Worm (Caenorhabditis elegans) whole organism, L4 larva: ENCODE measurements around the gene leo-1.

Experiments used
- D1046.2 ChIP-seq: fragments of 200-800 bp; sonication (Bioruptor generic); IDR thresholded peaks from 2 replicates; pipeline ENCODE4 v1.3.6; 2022; ENCODE audit warnings: missing genetic modification characterization, missing compliant biosample characterization
- F26F4.8 ChIP-seq: fragments of 200-800 bp; sonication (Bioruptor generic); conservative IDR thresholded peaks from 2 replicates; pipeline ENCODE4 v1.3.6; 2022; ENCODE audit warnings: missing genetic modification characterization, missing compliant biosample characterization
- R02D3.7 ChIP-seq: fragments of 150-350 bp; sonication (generic microtip); optimal IDR thresholded peaks from 3 replicates; lab custom pipeline; 2014; ENCODE audit warnings: missing biosample characterization, missing genetic modification characterization
- Y105C5A.15 ChIP-seq: fragments of 200-800 bp; sonication (Bioruptor generic); IDR thresholded peaks from 2 replicates; pipeline ENCODE4 v1.3.6; 2022; ENCODE audit warnings: missing genetic modification characterization, missing compliant biosample characterization
- ZK546.5 ChIP-seq, 2 experiments: sonication (generic microtip); optimal IDR thresholded peaks; 2 replicates each; lab custom pipeline; 2017; ENCODE audit warnings: missing biosample characterization in 2 of 2, missing genetic modification characterization in 2 of 2
- aly-2 ChIP-seq: sonication (generic microtip); optimal IDR thresholded peaks from 2 replicates; lab custom pipeline; 2018; ENCODE audit warnings: missing biosample characterization, missing genetic modification characterization
- ceh-28 ChIP-seq: fragments of 150-350 bp; optimal IDR thresholded peaks from 2 replicates; lab custom pipeline; 2014; ENCODE audit warnings: missing biosample characterization, missing genetic modification reagents, missing genetic modification characterization
- daf-16 ChIP-seq, 3 experiments: sonication (generic microtip); optimal IDR thresholded peaks; 2 replicates each; lab custom pipeline; 2016 to 2017; ENCODE audit warnings: missing genetic modification characterization in 3 of 3, missing genetic modification reagents in 3 of 3, mild to moderate bottlenecking in 2 of 3, missing compliant biosample characterization in 2 of 3, missing biosample characterization in 1 of 3, moderate library complexity in 1 of 3
- dmd-9 ChIP-seq: fragments of 200-800 bp; sonication (Bioruptor generic); IDR thresholded peaks from 2 replicates; pipeline ENCODE4 v1.3.6; 2022; ENCODE audit warnings: missing genetic modification reagents, missing genetic modification characterization, missing compliant biosample characterization
- dpl-1 ChIP-seq: fragments of 150-350 bp; optimal IDR thresholded peaks from 2 replicates; lab custom pipeline; 2014; ENCODE audit warnings: missing biosample characterization, missing genetic modification reagents, missing genetic modification characterization
- duxl-1 ChIP-seq: sonication (generic microtip); optimal IDR thresholded peaks from 2 replicates; lab custom pipeline; 2016; ENCODE audit warnings: mild to moderate bottlenecking, missing genetic modification characterization, moderate library complexity, missing compliant biosample characterization; ENCODE audit not compliant: poor library complexity
- dve-1 ChIP-seq: sonication (generic microtip); optimal IDR thresholded peaks from 2 replicates; lab custom pipeline; 2017; ENCODE audit warnings: antibody characterized with exemption, mild to moderate bottlenecking, missing genetic modification characterization, missing compliant biosample characterization; ENCODE audit not compliant: insufficient read depth
- egl-27 ChIP-seq: sonication (generic microtip); optimal IDR thresholded peaks from 3 replicates; lab custom pipeline; 2017; ENCODE audit warnings: missing biosample characterization, missing genetic modification reagents, missing genetic modification characterization
- egl-43 ChIP-seq: fragments of 200-800 bp; sonication (Bioruptor generic); IDR thresholded peaks from 2 replicates; pipeline ENCODE4 v1.3.6; 2022; ENCODE audit warnings: missing genetic modification reagents, missing genetic modification characterization, missing compliant biosample characterization
- fos-1 ChIP-seq: fragments of 150-350 bp; optimal IDR thresholded peaks from 2 replicates; lab custom pipeline; 2014; ENCODE audit warnings: missing biosample characterization, missing genetic modification characterization
- gei-8 ChIP-seq: fragments of 200-800 bp; sonication (Bioruptor generic); optimal IDR thresholded peaks from 2 replicates; lab custom pipeline; 2018; ENCODE audit warnings: mild to moderate bottlenecking, missing genetic modification characterization, missing compliant biosample characterization
- hif-1 ChIP-seq, 2 experiments: sonication (generic microtip); optimal IDR thresholded peaks; 2 replicates each; lab custom pipeline; 2016 to 2017; ENCODE audit warnings: missing compliant biosample characterization in 2 of 2, missing genetic modification characterization in 2 of 2, missing genetic modification reagents in 2 of 2, missing genotype in 2 of 2, mild to moderate bottlenecking in 1 of 2
- hlh-11 ChIP-seq: fragments of 200-800 bp; sonication (Bioruptor generic); optimal IDR thresholded peaks from 2 replicates; lab custom pipeline; 2018; ENCODE audit warnings: mild to moderate bottlenecking, missing genetic modification characterization, missing compliant biosample characterization
- hlh-30 ChIP-seq: sonication (generic microtip); optimal IDR thresholded peaks from 2 replicates; lab custom pipeline; 2017; ENCODE audit warnings: antibody characterized with exemption, mild to moderate bottlenecking, missing genetic modification characterization, missing compliant biosample characterization; ENCODE audit not compliant: insufficient read depth
- jun-1 ChIP-seq: fragments of 150-350 bp; optimal IDR thresholded peaks from 2 replicates; lab custom pipeline; 2014; ENCODE audit warnings: missing biosample characterization, missing genetic modification reagents, missing genetic modification characterization
- lim-7 ChIP-seq: fragments of 200-800 bp; sonication (Bioruptor generic); IDR thresholded peaks from 2 replicates; pipeline ENCODE4 v1.3.6; 2022; ENCODE audit warnings: missing genetic modification characterization, missing compliant biosample characterization
- mep-1 ChIP-seq: fragments of 150-350 bp; sonication (generic microtip); optimal IDR thresholded peaks from 3 replicates; lab custom pipeline; 2014; ENCODE audit warnings: missing biosample characterization, missing genetic modification characterization
- mxl-3 ChIP-seq: fragments of 200-800 bp; sonication (Bioruptor generic); optimal IDR thresholded peaks from 2 replicates; lab custom pipeline; 2018; ENCODE audit warnings: mild to moderate bottlenecking, missing genetic modification characterization, missing compliant biosample characterization
- nhr-28 ChIP-seq: fragments of 150-350 bp; optimal IDR thresholded peaks from 2 replicates; lab custom pipeline; 2014; ENCODE audit warnings: missing biosample characterization, missing genetic modification characterization
- nhr-77 ChIP-seq: fragments of 150-350 bp; optimal IDR thresholded peaks from 2 replicates; lab custom pipeline; 2014; ENCODE audit warnings: missing biosample characterization, missing genetic modification characterization
- pha-4 ChIP-seq, 2 experiments: fragments of 150-350 bp in 1 of 2; fragments of 200-800 bp in 1 of 2; sonication (Bioruptor generic) in 1 of 2; IDR thresholded peaks in 1 of 2; optimal IDR thresholded peaks in 1 of 2; 2 replicates each; pipeline versions ENCODE4 v1.3.6 to Lab custom; 2014 to 2022; ENCODE audit warnings: missing genetic modification characterization in 2 of 2, missing genetic modification reagents in 2 of 2, missing biosample characterization in 1 of 2, missing compliant biosample characterization in 1 of 2
- php-3 ChIP-seq: fragments of 200-800 bp; sonication (Bioruptor generic); IDR thresholded peaks from 2 replicates; pipeline ENCODE4 v1.3.6; 2022; ENCODE audit warnings: missing genetic modification reagents, missing genetic modification characterization, missing compliant biosample characterization
- rbr-2 ChIP-seq: sonication (generic microtip); optimal IDR thresholded peaks from 2 replicates; lab custom pipeline; 2016; ENCODE audit warnings: missing genotype, missing genetic modification characterization, missing compliant biosample characterization
- saeg-2 ChIP-seq: fragments of 200-800 bp; sonication (Bioruptor generic); IDR thresholded peaks from 2 replicates; pipeline ENCODE4 v1.3.6; 2022; ENCODE audit warnings: missing genetic modification reagents, missing genetic modification characterization, missing compliant biosample characterization
- snpc-1.2 ChIP-seq: fragments of 200-800 bp; sonication (Bioruptor generic); IDR thresholded peaks from 2 replicates; pipeline ENCODE4 v1.3.6; 2022; ENCODE audit warnings: missing genetic modification reagents, missing genetic modification characterization, missing compliant biosample characterization
- unc-130 ChIP-seq: sonication (generic microtip); optimal IDR thresholded peaks from 2 replicates; lab custom pipeline; 2016; ENCODE audit warnings: missing genetic modification reagents, missing genetic modification characterization, missing compliant biosample characterization
- unc-39 ChIP-seq: sonication (generic microtip); optimal IDR thresholded peaks from 2 replicates; lab custom pipeline; 2017; ENCODE audit warnings: missing biosample characterization, missing genetic modification characterization
- unc-62 ChIP-seq, 3 experiments: fragments of 150-350 bp in 1 of 3; sonication (generic microtip); optimal IDR thresholded peaks in 2 of 3; peaks in 1 of 3; 1 replicate in 1 of 3; 2 replicates in 2 of 3; lab custom pipeline; 2014 to 2017; ENCODE audit warnings: missing biosample characterization in 3 of 3, missing genetic modification characterization in 3 of 3, missing genetic modification reagents in 3 of 3, missing genotype in 1 of 3
- zfp-2 ChIP-seq: sonication (generic microtip); optimal IDR thresholded peaks from 2 replicates; lab custom pipeline; 2016; ENCODE audit warnings: mild to moderate bottlenecking, missing genetic modification characterization, missing compliant biosample characterization

Gene leo-1

DNA sequence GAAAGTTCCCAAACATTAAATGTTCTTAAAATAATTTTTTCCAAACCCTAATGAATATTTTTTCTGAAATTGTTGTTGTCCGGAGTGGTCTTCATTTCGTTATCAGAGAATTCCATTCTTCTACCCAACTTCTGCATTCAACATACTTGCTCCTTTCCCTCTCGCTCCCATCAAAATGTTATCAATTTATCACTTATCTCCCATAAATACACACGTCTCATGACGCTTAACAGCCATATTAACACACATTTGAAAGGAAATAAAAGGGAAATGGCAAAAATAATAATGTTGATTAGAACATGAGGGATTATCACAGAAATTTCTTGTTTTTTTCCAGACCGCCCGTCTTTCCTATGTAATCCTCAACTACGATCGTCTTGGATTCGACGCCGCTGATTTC is 40.2 kb downstream of the leo-1 start (continued):
- TF ChIP-seq saeg-2 (GFP tag; lab: Robert Waterston, UW) (no peak), snpc-1.2 (GFP tag; lab: Robert Waterston, UW) (no peak), hlh-11 (tag; lab: Kevin White, UChicago) (peak; percentile 82), zfp-2 (tag; lab: Kevin White, UChicago) (no peak), aly-2 (tag; lab: Kevin White, UChicago) (no peak), rbr-2 (tag; lab: Kevin White, UChicago) (no peak), ZK546.5 (tag; optimal IDR thresholded peaks at IDR 0.05; lab: Kevin White, UChicago) (no peak), Y105C5A.15 (GFP tag; lab: Robert Waterston, UW) (no peak), gei-8 (no peak), unc-39 (tag; lab: Kevin White, UChicago) (no peak), unc-130 (GFP tag; lab: Kevin White, UChicago) (no peak), fos-1 (tag; lab: Kevin White, UChicago) (no peak), nhr-28 (tag; lab: Kevin White, UChicago) (peak; percentile 88), hlh-30 (tag; lab: Kevin White, UChicago) (peak; percentile 33), ceh-28 (tag; lab: Kevin White, UChicago) (no peak), php-3 (GFP tag; lab: Robert Waterston, UW) (peak; percentile 98), hif-1 (tag; optimal IDR thresholded peaks at IDR 0.05; lab: Kevin White, UChicago) (no peak), F26F4.8 (GFP tag; lab: Robert Waterston, UW) (no peak), nhr-77 (tag; lab: Kevin White, UChicago) (peak; percentile 84), mxl-3 (peak; percentile 36), jun-1 (no peak), pha-4 (GFP tag; IDR thresholded peaks at IDR 0.05; lab: Robert Waterston, UW) (no peak), pha-4 (tag; optimal IDR thresholded peaks at IDR 0.05; lab: Kevin White, UChicago) (no peak), unc-62 (GFP tag; optimal IDR thresholded peaks at IDR 0.05 in 1 of 2; lab: Kevin White, UChicago) (no peak), unc-62 (tag; optimal IDR thresholded peaks at IDR 0.05; lab: Kevin White, UChicago) (no peak), mep-1 (tag; lab: Kevin White, UChicago) (peak; percentile 37), lim-7 (GFP tag; lab: Robert Waterston, UW) (no peak)

DNA sequence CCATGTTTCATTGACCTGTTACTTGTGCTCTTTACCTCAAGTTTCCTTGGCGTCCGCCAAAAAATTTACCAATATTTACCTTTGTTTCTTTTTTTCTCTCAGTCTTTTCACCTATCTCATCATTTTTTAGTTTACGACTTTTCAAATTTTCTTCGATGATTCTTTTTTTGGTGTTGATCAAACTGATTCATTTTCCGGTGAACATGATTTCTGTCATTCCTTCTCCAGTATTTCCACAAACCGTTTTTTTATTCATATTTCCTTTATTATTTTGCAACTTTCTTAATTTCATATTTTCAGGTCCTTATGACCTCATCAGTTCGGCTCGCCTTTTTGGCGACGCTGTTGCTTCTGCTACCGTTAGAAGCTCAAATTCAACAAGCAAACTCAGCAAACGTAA is 41.7 kb downstream of the leo-1 start, which contains the start of gene F54D1.6:
TSS of gene F54D1.6 (plus strand) at position 301 of the 400 bp plus-strand sequence.
- TF ChIP-seq egl-43 (no peak), R02D3.7 (no peak), daf-16 (GFP tag; optimal IDR thresholded peaks at IDR 0.05; lab: Kevin White, UChicago) (no peak), daf-16 (tag; optimal IDR thresholded peaks at IDR 0.05; lab: Kevin White, UChicago) (peak; percentile 17), dmd-9 (GFP tag; lab: Robert Waterston, UW) (no peak)
- TF ChIP-seq, all 104 proteins: peak for 1

- TF ChIP-seq daf-16 (GFP tag; optimal IDR thresholded peaks at IDR 0.05; lab: Kevin White, UChicago): no peak
- peak; percentile 59 for TF ChIP-seq daf-16 (tag; optimal IDR thresholded peaks at IDR 0.05; lab: Kevin White, UChicago)
- peak; percentile 49 for TF ChIP-seq dve-1 (tag; lab: Kevin White, UChicago)
- TF ChIP-seq D1046.2 (GFP tag; lab: Robert Waterston, UW): no peak
Observed at ce11 chrIV:11286112-11286511, 43.1 kb downstream of the leo-1 start.

- TF ChIP-seq unc-62 (GFP tag; optimal IDR thresholded peaks at IDR 0.05 in 1 of 2; lab: Kevin White, UChicago) (peak in 1 of 2 experiments; percentile 54), unc-62 (tag; optimal IDR thresholded peaks at IDR 0.05; lab: Kevin White, UChicago) (no peak), duxl-1 (tag; lab: Kevin White, UChicago) (no peak), dpl-1 (GFP tag; lab: Kevin White, UChicago) (no peak), dve-1 (tag; lab: Kevin White, UChicago) (peak; percentile 47), egl-27 (tag; lab: Kevin White, UChicago) (no peak)
Observed at ce11 chrIV:11285239-11285638, 43.9 kb downstream of the leo-1 start.
